Fruit fly (Drosophila melanogaster) whole organism, adult: ENCODE data around the gene Atf3.

ENCODE experiments used
- CG11617 ChIP-seq: fragments of 200-800 bp; sonication (Bioruptor generic); optimal IDR thresholded peaks from 2 replicates; lab custom pipeline; 2017; ENCODE audit warnings: mild to moderate bottlenecking, missing biosample characterization, missing genetic modification reagents, missing genetic modification characterization
- CG12768 ChIP-seq: fragments of 200-800 bp; sonication (Bioruptor generic); optimal IDR thresholded peaks from 2 replicates; lab custom pipeline; 2017; ENCODE audit warnings: missing biosample characterization, missing genetic modification characterization, mild to moderate bottlenecking, moderate library complexity, missing genetic modification reagents
- CG14711 ChIP-seq: fragments of 200-800 bp; sonication (Bioruptor generic); optimal IDR thresholded peaks from 2 replicates; lab custom pipeline; 2018; ENCODE audit warnings: missing biosample characterization, mild to moderate bottlenecking, missing genetic modification characterization, moderate library complexity
- CG1620 ChIP-seq: fragments of 200-800 bp; sonication (Bioruptor generic); optimal IDR thresholded peaks from 2 replicates; lab custom pipeline; 2016; ENCODE audit warnings: missing biosample characterization, missing genetic modification characterization
- CG33017 ChIP-seq: fragments of 200-800 bp; sonication (Bioruptor generic); optimal IDR thresholded peaks from 2 replicates; lab custom pipeline; 2018; ENCODE audit warnings: missing biosample characterization, mild to moderate bottlenecking, missing genetic modification characterization, moderate library complexity
- CG5204 ChIP-seq: fragments of 200-800 bp; sonication (Bioruptor generic); optimal IDR thresholded peaks from 2 replicates; lab custom pipeline; 2016; ENCODE audit warnings: missing biosample characterization, missing genetic modification characterization
- CG7045 ChIP-seq: fragments of 200-800 bp; sonication (Bioruptor generic); optimal IDR thresholded peaks from 2 replicates; lab custom pipeline; 2017; ENCODE audit warnings: missing biosample characterization, mild to moderate bottlenecking, missing genetic modification characterization
- CG7101 ChIP-seq: fragments of 200-800 bp; sonication (Bioruptor generic); optimal IDR thresholded peaks from 2 replicates; lab custom pipeline; 2018; ENCODE audit warnings: missing biosample characterization, mild to moderate bottlenecking, missing genetic modification characterization, moderate library complexity
- Clk ChIP-seq: fragments of 200-800 bp; sonication (Bioruptor generic); optimal IDR thresholded peaks from 2 replicates; lab custom pipeline; 2017; ENCODE audit warnings: missing biosample characterization, missing genetic modification characterization
- Crg-1 ChIP-seq: fragments of 200-800 bp; sonication (Bioruptor generic); optimal IDR thresholded peaks from 2 replicates; lab custom pipeline; 2016; ENCODE audit warnings: missing biosample characterization, missing genetic modification characterization
- Hr96 ChIP-seq: fragments of 200-800 bp; sonication (Bioruptor generic); optimal IDR thresholded peaks from 2 replicates; lab custom pipeline; 2016; ENCODE audit warnings: missing biosample characterization, missing genetic modification characterization
- Mnt ChIP-seq: fragments of 200-800 bp; sonication (Bioruptor generic); optimal IDR thresholded peaks from 2 replicates; lab custom pipeline; 2016; ENCODE audit warnings: missing biosample characterization, mild to moderate bottlenecking, missing genetic modification characterization
- bab1 ChIP-seq: fragments of 200-800 bp; sonication (Bioruptor generic); optimal IDR thresholded peaks from 3 replicates; lab custom pipeline; 2019; ENCODE audit warnings: missing biosample characterization, mild to moderate bottlenecking, missing genetic modification characterization, moderate library complexity
- cic ChIP-seq: fragments of 200-800 bp; sonication (Bioruptor generic); optimal IDR thresholded peaks from 2 replicates; lab custom pipeline; 2017; ENCODE audit warnings: missing biosample characterization, mild to moderate bottlenecking, missing genetic modification characterization, moderate library complexity
- cnc ChIP-seq, 2 experiments: fragments of >200 bp; optimal IDR thresholded peaks; 2 replicates each; lab custom pipeline; 2017
- kay ChIP-seq: fragments of 200-800 bp; sonication (Bioruptor generic); peaks from one replicate; lab custom pipeline; 2016; ENCODE audit warnings: missing biosample characterization, missing genetic modification characterization, borderline replicate concordance
- ovo ChIP-seq: fragments of 200-800 bp; sonication (Bioruptor generic); optimal IDR thresholded peaks from 2 replicates; lab custom pipeline; 2016; ENCODE audit warnings: missing biosample characterization, missing genetic modification characterization
- pad ChIP-seq: fragments of 200-800 bp; sonication (Bioruptor generic); optimal IDR thresholded peaks from 3 replicates; lab custom pipeline; 2017; ENCODE audit warnings: missing biosample characterization, missing genetic modification characterization, mild to moderate bottlenecking, moderate library complexity, missing genetic modification reagents
- tj ChIP-seq: fragments of 200-800 bp; sonication (Bioruptor generic); optimal IDR thresholded peaks from 3 replicates; lab custom pipeline; 2017; ENCODE audit warnings: missing biosample characterization, mild to moderate bottlenecking, missing genetic modification characterization, moderate library complexity
- toe ChIP-seq: fragments of 200-800 bp; sonication (Bioruptor generic); optimal IDR thresholded peaks from 2 replicates; lab custom pipeline; 2016; ENCODE audit warnings: missing biosample characterization, missing genetic modification characterization

Atf3 gene

DNA sequence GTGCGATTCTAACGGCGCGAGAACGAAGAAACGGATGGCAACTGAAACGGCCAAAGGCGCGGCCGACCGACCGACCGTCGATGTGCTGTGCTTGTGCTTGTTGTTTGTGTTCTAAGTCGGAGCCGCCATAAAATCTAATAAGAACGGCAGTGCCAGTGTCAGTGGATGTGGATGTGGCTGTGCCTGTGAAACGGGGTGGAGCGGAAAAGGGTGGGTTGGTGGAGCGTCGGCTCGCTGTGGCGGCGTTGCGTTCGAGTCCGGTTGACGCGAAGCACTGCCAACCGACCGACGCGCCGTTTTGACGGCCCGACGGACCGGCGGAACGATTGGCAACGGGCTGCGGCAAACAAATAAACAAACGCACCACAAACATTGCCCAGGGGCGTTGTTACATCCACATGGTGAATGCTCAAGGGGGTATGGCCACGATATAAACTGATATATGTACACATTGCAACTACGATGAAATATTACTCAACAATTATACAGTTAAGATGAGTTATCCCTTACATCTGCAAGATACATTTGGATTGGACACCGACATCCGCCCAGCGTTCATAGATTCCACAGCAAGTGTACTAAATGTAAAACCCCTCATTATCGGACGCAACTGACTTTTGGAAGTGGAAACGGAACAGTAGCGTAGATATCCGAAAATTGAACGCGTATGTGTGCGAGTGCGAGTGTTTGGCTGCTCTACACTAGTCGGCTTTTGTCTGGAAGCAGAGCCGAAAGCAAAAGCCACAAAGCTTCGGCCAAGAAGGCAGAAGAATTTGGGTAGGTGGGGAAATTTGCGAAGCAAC is at the start of gene Atf3:
Gene Atf3 (minus strand): TSS at position 267 of the 803 bp plus-strand sequence.
- TF ChIP-seq CG7045, result peak; percentile 96
- peak; percentile 97 for TF ChIP-seq CG11617 (GFP tag; lab: Kevin White, UChicago)
- TF ChIP-seq CG33017 (tag; lab: Kevin White, UChicago), result peak; percentile 95
- peak; percentile 41 for TF ChIP-seq cic
- peak; percentile 94 for TF ChIP-seq Crg-1 (GFP tag; lab: Kevin White, UChicago)
- TF ChIP-seq pad (GFP tag; lab: Kevin White, UChicago), result peak; percentile 90
- TF ChIP-seq CG1620, result peak; percentile 85
- peak; percentile 72 for TF ChIP-seq Mnt (GFP tag; lab: Kevin White, UChicago)
- peak; percentile 68 for TF ChIP-seq bab1 (GFP tag; lab: Kevin White, UChicago)
- TF ChIP-seq tj (GFP tag; lab: Kevin White, UChicago), result peak; percentile 77
- peak; percentile 66 for TF ChIP-seq ovo
- TF ChIP-seq CG14711 (tag; lab: Kevin White, UChicago), result peak; percentile 95
- no peak for TF ChIP-seq cnc (optimal IDR thresholded peaks at IDR 0.05; lab: Kevin White, UChicago)
- TF ChIP-seq Hr96 (GFP tag; lab: Kevin White, UChicago), result peak; percentile 98
- TF ChIP-seq Clk, result peak; percentile 93
- TF ChIP-seq toe (GFP tag; lab: Kevin White, UChicago), result peak; percentile 91
- peak; percentile 98 for TF ChIP-seq CG7101 (tag; lab: Kevin White, UChicago)
- peak; percentile 95 for TF ChIP-seq CG5204 (GFP tag; lab: Kevin White, UChicago)
- TF ChIP-seq kay, result no peak
- peak; percentile 96 for TF ChIP-seq CG12768 (GFP tag; lab: Kevin White, UChicago)

DNA sequence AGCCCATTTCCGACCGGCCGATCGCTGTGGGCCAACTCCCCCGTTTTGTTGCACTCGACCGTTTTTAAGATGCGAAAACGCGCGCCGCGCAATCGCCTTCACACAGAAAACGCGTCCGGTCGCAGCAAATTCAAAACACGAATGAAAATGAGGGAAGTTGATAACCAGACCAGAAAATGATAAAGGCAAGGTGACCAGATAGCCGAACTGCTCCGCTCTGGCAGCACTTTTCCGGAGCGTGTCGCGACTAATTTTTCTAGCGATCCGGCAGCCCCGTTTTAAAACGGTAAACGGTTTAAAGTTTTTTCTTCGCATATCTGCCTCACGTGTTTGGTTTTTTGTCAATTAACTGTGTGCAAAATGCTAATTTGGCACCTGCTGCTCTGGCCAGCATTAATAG is 47.1 kb upstream of the Atf3 start, which contains the start of gene DAAM:
Gene DAAM (minus strand): TSS at position 149 of the 400 bp plus-strand sequence.
- TF ChIP-seq bab1 (GFP tag; lab: Kevin White, UChicago) (peak; percentile 82), pad (GFP tag; lab: Kevin White, UChicago) (peak; percentile 12), CG1620 (peak; percentile 37), CG14711 (tag; lab: Kevin White, UChicago) (no peak), cnc (optimal IDR thresholded peaks at IDR 0.05; lab: Kevin White, UChicago) (no peak), CG33017 (tag; lab: Kevin White, UChicago) (no peak), Crg-1 (GFP tag; lab: Kevin White, UChicago) (peak; percentile 47), tj (GFP tag; lab: Kevin White, UChicago) (no peak), kay (no peak), CG7045 (no peak), Hr96 (GFP tag; lab: Kevin White, UChicago) (no peak), CG5204 (GFP tag; lab: Kevin White, UChicago) (no peak), Mnt (GFP tag; lab: Kevin White, UChicago) (no peak), cic (no peak), CG7101 (tag; lab: Kevin White, UChicago) (peak; percentile 19), CG11617 (GFP tag; lab: Kevin White, UChicago) (no peak), ovo (peak; percentile 75)

DNA sequence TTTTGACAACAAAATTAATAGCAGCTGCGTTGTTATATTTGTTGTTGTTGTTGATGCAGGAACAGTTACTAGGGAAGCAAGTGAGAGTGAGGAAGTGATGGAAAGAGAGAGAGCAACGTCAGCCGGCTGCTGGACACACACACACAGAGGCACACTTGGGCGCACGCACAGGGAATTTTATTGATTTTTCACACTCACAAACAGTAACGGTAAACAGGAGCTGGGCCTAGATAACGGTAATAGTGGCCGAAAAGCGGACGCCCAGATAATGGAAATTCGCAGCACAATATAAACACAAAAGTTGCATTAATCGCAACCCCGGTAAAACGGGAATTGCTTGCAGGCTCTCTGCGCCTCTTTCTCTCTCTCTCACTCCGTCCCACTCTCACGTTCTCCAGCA is 46.6 kb upstream of the Atf3 start:
- TF ChIP-seq toe (GFP tag; lab: Kevin White, UChicago) (no peak), pad (GFP tag; lab: Kevin White, UChicago) (peak; percentile 38), ovo (peak; percentile 60)

DNA sequence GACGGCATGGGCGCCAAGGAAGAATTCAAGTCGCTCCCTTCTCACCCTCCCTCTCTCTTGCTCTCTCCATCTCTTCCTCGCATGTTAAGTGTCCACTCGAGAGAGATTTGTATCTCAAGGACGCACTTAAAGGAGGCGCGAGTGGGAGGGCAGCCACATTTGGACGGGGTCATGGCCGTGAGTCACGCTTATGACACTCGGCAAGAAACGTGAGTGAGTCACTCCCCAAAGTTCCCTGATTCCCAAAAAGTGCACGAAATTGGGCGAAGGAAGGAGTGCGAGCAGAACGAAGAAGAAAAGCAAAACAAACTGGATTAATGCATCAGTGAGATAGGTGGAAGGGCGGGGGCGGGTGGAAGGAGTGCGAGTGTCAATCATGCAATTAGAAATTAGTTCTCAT is 46.0 kb upstream of the Atf3 start:
- TF ChIP-seq CG33017 (tag; lab: Kevin White, UChicago), result no peak

DNA sequence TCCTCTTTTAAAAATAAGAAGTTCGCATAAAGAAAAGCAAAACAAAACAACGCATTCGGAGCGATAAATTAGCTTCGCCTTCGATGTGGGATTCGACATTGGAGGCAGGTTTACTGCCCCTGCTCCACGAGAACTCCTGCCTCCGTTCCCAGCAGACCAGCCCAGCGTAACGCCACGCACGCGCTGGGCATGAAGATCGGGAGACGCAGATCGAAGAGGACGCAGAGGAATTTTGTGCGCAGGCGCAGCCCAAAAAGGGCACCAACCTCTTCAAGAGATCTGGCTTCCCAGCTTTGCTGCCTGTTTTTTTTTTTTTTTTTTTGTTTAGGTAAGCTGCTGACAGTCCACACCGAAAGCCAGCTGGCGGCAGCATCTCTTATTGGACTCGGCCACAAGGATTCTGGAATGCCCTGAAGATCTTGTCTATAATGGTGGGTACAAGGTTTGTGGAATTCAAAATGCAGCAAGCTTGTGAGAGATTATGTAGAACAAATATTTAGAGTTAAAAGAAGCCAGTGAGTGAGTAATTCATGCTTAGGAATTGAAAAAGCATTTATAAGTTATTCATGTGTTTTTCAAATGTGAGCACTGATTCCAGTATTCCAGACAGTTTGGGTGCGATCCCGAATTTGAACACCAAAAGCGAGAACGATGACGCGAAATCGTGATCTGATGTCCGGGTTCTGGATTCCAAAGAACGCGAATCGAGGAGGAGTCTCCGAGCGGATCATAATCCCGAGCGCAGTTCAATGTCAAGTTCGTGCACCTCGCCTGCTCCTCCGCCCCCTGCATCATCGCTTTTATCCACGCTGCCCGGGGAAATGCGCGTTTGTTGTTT is 45.3 kb upstream of the Atf3 start:
- TF ChIP-seq Mnt (GFP tag; lab: Kevin White, UChicago), result no peak
- no peak for TF ChIP-seq CG7045
- TF ChIP-seq pad (GFP tag; lab: Kevin White, UChicago), result no peak
- no peak for TF ChIP-seq CG33017 (tag; lab: Kevin White, UChicago)
- no peak for TF ChIP-seq CG12768 (GFP tag; lab: Kevin White, UChicago)
- TF ChIP-seq CG5204 (GFP tag; lab: Kevin White, UChicago), result no peak
- TF ChIP-seq CG14711 (tag; lab: Kevin White, UChicago), result no peak
- no peak for TF ChIP-seq kay

DNA sequence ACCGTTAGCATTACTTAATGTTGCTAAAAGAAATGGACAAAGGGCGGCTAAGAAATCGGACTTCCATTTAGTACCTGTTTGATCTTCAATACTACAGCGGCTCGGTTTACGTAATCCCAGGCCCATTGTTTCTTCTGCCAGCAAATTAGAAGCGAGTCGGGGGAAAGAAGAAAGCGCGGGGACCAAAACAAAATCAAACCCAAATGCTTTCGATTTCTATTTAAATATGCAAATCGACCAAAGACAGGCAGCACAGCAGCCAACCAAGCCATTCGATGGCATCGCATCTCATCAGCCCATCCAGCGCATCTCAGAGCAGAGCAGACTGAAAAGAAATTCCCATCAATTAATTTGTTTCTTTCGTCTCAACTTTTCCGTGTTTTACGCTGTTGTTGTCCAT is 37.4 kb upstream of the Atf3 start:
- TF ChIP-seq Hr96 (GFP tag; lab: Kevin White, UChicago) (no peak), CG7045 (no peak), toe (GFP tag; lab: Kevin White, UChicago) (no peak), CG33017 (tag; lab: Kevin White, UChicago) (no peak), ovo (no peak), CG5204 (GFP tag; lab: Kevin White, UChicago) (no peak), Mnt (GFP tag; lab: Kevin White, UChicago) (no peak), Clk (no peak), bab1 (GFP tag; lab: Kevin White, UChicago) (no peak), CG12768 (GFP tag; lab: Kevin White, UChicago) (no peak), Crg-1 (GFP tag; lab: Kevin White, UChicago) (no peak), CG14711 (tag; lab: Kevin White, UChicago) (no peak)
